Worm (Caenorhabditis elegans) whole organism, late embryonic: ENCODE results near the gene T08G5.2.

Source experiments
- ceh-14 ChIP-seq: sonication (generic microtip); optimal IDR thresholded peaks from 2 replicates; lab custom pipeline; 2016; ENCODE audit warnings: missing genotype, missing genetic modification characterization, missing compliant biosample characterization
- ceh-19 ChIP-seq: fragments of 200-800 bp; sonication (Bioruptor generic); optimal IDR thresholded peaks from 2 replicates; lab custom pipeline; 2018; ENCODE audit warnings: mild to moderate bottlenecking, missing genetic modification characterization, missing compliant biosample characterization
- ceh-22 ChIP-seq: sonication (generic microtip); optimal IDR thresholded peaks from 2 replicates; lab custom pipeline; 2017; ENCODE audit warnings: missing biosample characterization, missing genetic modification characterization
- unc-86 ChIP-seq: sonication (generic microtip); optimal IDR thresholded peaks from 2 replicates; lab custom pipeline; 2016; ENCODE audit warnings: missing genetic modification characterization, missing compliant biosample characterization

DNA sequence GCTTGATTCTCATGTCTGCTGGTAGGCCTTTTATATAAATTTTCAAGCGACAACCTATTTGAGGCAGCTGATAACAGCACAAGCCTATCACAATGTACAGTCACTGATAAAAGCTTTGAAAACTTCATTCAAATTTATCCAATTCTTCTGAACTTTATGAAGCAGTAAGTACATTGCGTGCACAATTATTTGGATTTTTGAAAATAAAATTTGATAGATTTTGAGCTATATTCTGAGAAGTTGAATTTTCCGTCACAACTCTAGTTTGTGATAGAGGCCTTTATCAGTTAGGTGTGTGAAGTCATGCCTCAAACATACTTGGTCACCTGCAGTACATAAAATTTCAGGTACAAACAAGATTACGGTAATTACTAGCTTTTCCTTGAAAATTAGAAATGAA is 7.5 kb downstream of the T08G5.2 start, which contains the start of the genes mtl-2 and T08G5.1:
- TF ChIP-seq ceh-22 (tag; lab: Kevin White, UChicago): no peak
- TF ChIP-seq ceh-14 (tag; lab: Kevin White, UChicago): no peak
- no peak for TF ChIP-seq ceh-19 (GFP tag; lab: Kevin White, UChicago)
- no peak for TF ChIP-seq unc-86
